Fruit fly (Drosophila melanogaster): ENCODE measurements around the gene Ppm1.

Gene Ppm1

dm6 chr3L:545512-546161 is 35.5 kb upstream of the Ppm1 start (continued):
- peak; percentile 83 for TF ChIP-seq CG11294 (GFP tag; IDR thresholded peaks at IDR 0.05)
- peak; percentile 87 for TF ChIP-seq CG3919 (GFP tag; optimal IDR thresholded peaks at IDR 0.05)
- TF ChIP-seq lz (GFP tag; optimal IDR thresholded peaks at IDR 0.05), result peak; percentile 92
- TF ChIP-seq pdm3 (GFP tag; optimal IDR thresholded peaks at IDR 0.05), result peak; percentile 90
- peak; percentile 80 for TF ChIP-seq net (GFP tag; optimal IDR thresholded peaks at IDR 0.05)
- peak; percentile 66 for TF ChIP-seq CG8319 (GFP tag; optimal IDR thresholded peaks at IDR 0.05)
- peak; percentile 93 for TF ChIP-seq Sox102F (GFP tag; optimal IDR thresholded peaks at IDR 0.05)
- TF ChIP-seq CG11762 (GFP tag; optimal IDR thresholded peaks at IDR 0.05; ENCODE audit: insufficient read depth), result peak; percentile 66
- TF ChIP-seq Met (GFP tag; optimal IDR thresholded peaks at IDR 0.05), result peak; percentile 93
- peak; percentile 81 for TF ChIP-seq Sox15 (GFP tag; optimal IDR thresholded peaks at IDR 0.05)
- no peak for TF ChIP-seq Hr38 (GFP tag; optimal IDR thresholded peaks at IDR 0.05)
- TF ChIP-seq fkh (GFP tag; optimal IDR thresholded peaks at IDR 0.05), result no peak
- TF ChIP-seq CG9139 (GFP tag; optimal IDR thresholded peaks at IDR 0.05), result peak; percentile 56
- peak; percentile 81 for TF ChIP-seq CG6854 (GFP tag; optimal IDR thresholded peaks at IDR 0.05)
- TF ChIP-seq eg (GFP tag; IDR thresholded peaks at IDR 0.05), result peak; percentile 82
- TF ChIP-seq Sox14 (GFP tag; optimal IDR thresholded peaks at IDR 0.05), result peak; percentile 91
- peak; percentile 94 for TF ChIP-seq Eip78C (GFP tag)
- TF ChIP-seq CG1621 (tag; optimal IDR thresholded peaks at IDR 0.05), result peak; percentile 75
- peak; percentile 47 for TF ChIP-seq fd85E (GFP tag; optimal IDR thresholded peaks at IDR 0.05)
- TF ChIP-seq CG10631 (GFP tag; optimal IDR thresholded peaks at IDR 0.05), result peak; percentile 78
- peak; percentile 75 for TF ChIP-seq Blimp-1 (GFP tag; optimal IDR thresholded peaks at IDR 0.05)
- peak; percentile 82 for TF ChIP-seq CG8632 (GFP tag; optimal IDR thresholded peaks at IDR 0.05)
- peak; percentile 77 for TF ChIP-seq CG10669 (GFP tag; optimal IDR thresholded peaks at IDR 0.05)
- peak; percentile 55 for TF ChIP-seq Gug (GFP tag; IDR thresholded peaks at IDR 0.05)
- TF ChIP-seq Lpt (GFP tag; optimal IDR thresholded peaks at IDR 0.05), result peak; percentile 59
- TF ChIP-seq dac (GFP tag; optimal IDR thresholded peaks at IDR 0.05), result peak; percentile 47
- peak; percentile 86 for TF ChIP-seq CG6792 (GFP tag; optimal IDR thresholded peaks at IDR 0.05)
- TF ChIP-seq esn (GFP tag; optimal IDR thresholded peaks at IDR 0.05), result peak; percentile 95
- peak; percentile 93 for TF ChIP-seq CG31627 (GFP tag; optimal IDR thresholded peaks at IDR 0.05)
- peak; percentile 92 for TF ChIP-seq Smox (GFP tag; optimal IDR thresholded peaks at IDR 0.05)
- TF ChIP-seq CG6808 (GFP tag; optimal IDR thresholded peaks at IDR 0.05), result peak; percentile 78
- peak; percentile 93 for TF ChIP-seq cyc (GFP tag; optimal IDR thresholded peaks at IDR 0.05)
- TF ChIP-seq ss (GFP tag; optimal IDR thresholded peaks at IDR 0.05), result peak; percentile 25 to 83
- peak; percentile 95 for TF ChIP-seq Hr39 (GFP tag; optimal IDR thresholded peaks at IDR 0.05)
- TF ChIP-seq OdsH (GFP tag; optimal IDR thresholded peaks at IDR 0.05), result peak; percentile 88
- TF ChIP-seq dsx (GFP tag; optimal IDR thresholded peaks at IDR 0.05; ENCODE audit: poor library complexity, severe bottlenecking), result peak; percentile 94
- TF ChIP-seq fd59A (GFP tag; optimal IDR thresholded peaks at IDR 0.05), result peak; percentile 70
- TF ChIP-seq CG8119 (GFP tag; IDR thresholded peaks at IDR 0.05), result peak; percentile 78
- peak; percentile 72 for TF ChIP-seq CG15336 (GFP tag; IDR thresholded peaks at IDR 0.05)

- TF ChIP-seq CG1621 (tag; optimal IDR thresholded peaks at IDR 0.05), result no peak
- TF ChIP-seq dac (GFP tag; optimal IDR thresholded peaks at IDR 0.05), result no peak
- TF ChIP-seq CG7368 (GFP tag; optimal IDR thresholded peaks at IDR 0.05), result no peak
- TF ChIP-seq CG3919 (GFP tag; optimal IDR thresholded peaks at IDR 0.05), result no peak
- TF ChIP-seq salr (GFP tag; optimal IDR thresholded peaks at IDR 0.05), result no peak
- peak; percentile 89 for TF ChIP-seq fkh (GFP tag; optimal IDR thresholded peaks at IDR 0.05)
- TF ChIP-seq Blimp-1 (GFP tag; optimal IDR thresholded peaks at IDR 0.05), result no peak
- no peak for TF ChIP-seq Met (GFP tag; optimal IDR thresholded peaks at IDR 0.05)
- TF ChIP-seq Sox102F (GFP tag; optimal IDR thresholded peaks at IDR 0.05), result peak; percentile 22
- peak; percentile 50 for TF ChIP-seq cyc (GFP tag; optimal IDR thresholded peaks at IDR 0.05)
- peak; percentile 65 for TF ChIP-seq CG31627 (GFP tag; optimal IDR thresholded peaks at IDR 0.05)
- TF ChIP-seq Lpt (GFP tag; optimal IDR thresholded peaks at IDR 0.05), result no peak
- TF ChIP-seq OdsH (GFP tag; optimal IDR thresholded peaks at IDR 0.05), result peak; percentile 34
- no peak for TF ChIP-seq CG6276 (GFP tag; optimal IDR thresholded peaks at IDR 0.05)
- TF ChIP-seq CG6854 (GFP tag; optimal IDR thresholded peaks at IDR 0.05), result no peak
- TF ChIP-seq esn (GFP tag; optimal IDR thresholded peaks at IDR 0.05), result peak; percentile 59
- TF ChIP-seq vri (GFP tag; optimal IDR thresholded peaks at IDR 0.05), result peak; percentile 24
- TF ChIP-seq CG9139 (GFP tag; optimal IDR thresholded peaks at IDR 0.05), result no peak
- peak; percentile 37; the same call in 1 of the 2 replicates for TF ChIP-seq CG15336 (GFP tag; IDR thresholded peaks at IDR 0.05)
- TF ChIP-seq topi (GFP tag; optimal IDR thresholded peaks at IDR 0.05), result peak; percentile 46
- peak; percentile 6 for TF ChIP-seq acj6 (GFP tag; optimal IDR thresholded peaks at IDR 0.05)
- peak; percentile 65 for TF ChIP-seq Eip78C (GFP tag)
- TF ChIP-seq net (GFP tag; optimal IDR thresholded peaks at IDR 0.05), result no peak
- peak; percentile 54 for TF ChIP-seq CG6163 (GFP tag; IDR thresholded peaks at IDR 0.05)
- peak; percentile 3 for TF ChIP-seq Sox14 (GFP tag; optimal IDR thresholded peaks at IDR 0.05)
- TF ChIP-seq spab (GFP tag; optimal IDR thresholded peaks at IDR 0.05), result no peak
These were observed 34.2 kb upstream of the Ppm1 start for dm6 chr3L:546819-547441.
